Fruit fly (Drosophila melanogaster) whole organism, embryonic: ENCODE measurements around the gene stv.

Experiments used
- Atf-2 ChIP-seq: fragments of 200-800 bp; sonication (Bioruptor generic); optimal IDR thresholded peaks from 2 replicates; lab custom pipeline; 2016; ENCODE audit warnings: missing biosample characterization, missing genetic modification characterization
- B-H2 ChIP-seq: fragments of 200-800 bp; sonication (Bioruptor generic); optimal IDR thresholded peaks from 2 replicates; lab custom pipeline; 2018; ENCODE audit warnings: missing biosample characterization, mild to moderate bottlenecking, missing genetic modification characterization
- Bteb2 ChIP-seq: fragments of 200-800 bp; sonication (Bioruptor generic); optimal IDR thresholded peaks from 2 replicates; lab custom pipeline; 2016; ENCODE audit warnings: missing biosample characterization, missing genetic modification characterization
- CG10147 ChIP-seq: fragments of 200-800 bp; sonication (Bioruptor generic); optimal IDR thresholded peaks from 2 replicates; lab custom pipeline; 2019; ENCODE audit warnings: missing biosample characterization, mild to moderate bottlenecking, missing genetic modification characterization, moderate library complexity
- CG1024 ChIP-seq: fragments of 200-800 bp; sonication (Bioruptor generic); IDR thresholded peaks from 2 replicates; pipeline ENCODE4 v1.3.6; 2022; ENCODE audit warnings: missing biosample characterization, missing genetic modification characterization
- CG10267 ChIP-seq: fragments of 200-800 bp; sonication (Bioruptor generic); optimal IDR thresholded peaks from 2 replicates; lab custom pipeline; 2018; ENCODE audit warnings: missing biosample characterization, mild to moderate bottlenecking, missing genetic modification characterization, moderate library complexity
- CG10462 ChIP-seq: fragments of 200-800 bp; sonication (Bioruptor generic); optimal IDR thresholded peaks from 2 replicates; lab custom pipeline; 2016; ENCODE audit warnings: missing biosample characterization, missing genetic modification characterization
- CG12104 ChIP-seq: fragments of 200-800 bp; sonication (Bioruptor generic); optimal IDR thresholded peaks from 3 replicates; lab custom pipeline; 2016; ENCODE audit warnings: missing biosample characterization, missing genetic modification characterization
- CG14710 ChIP-seq: fragments of 200-800 bp; sonication (Bioruptor generic); optimal IDR thresholded peaks from 3 replicates; lab custom pipeline; 2019; ENCODE audit warnings: missing biosample characterization, mild to moderate bottlenecking, missing genetic modification characterization, moderate library complexity
- CG14965 ChIP-seq: fragments of 200-800 bp; sonication (Bioruptor generic); optimal IDR thresholded peaks from 2 replicates; lab custom pipeline; 2016; ENCODE audit warnings: missing biosample characterization, missing genetic modification characterization, borderline replicate concordance
- CG16779 ChIP-seq: fragments of 200-800 bp; sonication (Bioruptor generic); IDR thresholded peaks from 2 replicates; pipeline ENCODE4 v1.3.6; 2022; ENCODE audit warnings: missing biosample characterization, missing genetic modification characterization
- CG16813 ChIP-seq: fragments of 200-800 bp; sonication (Bioruptor generic); IDR thresholded peaks from 3 replicates; pipeline ENCODE4 v1.3.6; 2022; ENCODE audit warnings: missing biosample characterization, missing genetic modification characterization; ENCODE audit not compliant: partially characterized antibody
- CG2120 ChIP-seq: fragments of 200-800 bp; sonication (Bioruptor generic); optimal IDR thresholded peaks from 3 replicates; lab custom pipeline; 2016; ENCODE audit warnings: missing biosample characterization, missing genetic modification characterization
- CG32772 ChIP-seq: fragments of 200-800 bp; sonication (Bioruptor generic); IDR thresholded peaks from 2 replicates; pipeline ENCODE4 v1.3.6; 2022; ENCODE audit warnings: missing biosample characterization, missing genetic modification characterization
- CG3995 ChIP-seq: fragments of 200-800 bp; sonication (Bioruptor generic); optimal IDR thresholded peaks from 3 replicates; lab custom pipeline; 2016; ENCODE audit warnings: missing biosample characterization, missing genetic modification characterization
- CG8290 ChIP-seq, 3 experiments: fragments of 200-800 bp; sonication (Bioruptor generic); optimal IDR thresholded peaks; 2 replicates each; lab custom pipeline; 2016 to 2019; ENCODE audit warnings: missing biosample characterization in 3 of 3, missing genetic modification characterization in 3 of 3, mild to moderate bottlenecking in 2 of 3, moderate library complexity in 1 of 3
- Deaf1 ChIP-seq: fragments of 200-800 bp; optimal IDR thresholded peaks from 3 replicates; lab custom pipeline; 2019; ENCODE audit warnings: missing biosample characterization, mild to moderate bottlenecking, missing genetic modification characterization, moderate library complexity
- Med ChIP-seq: fragments of 200-800 bp; sonication (Bioruptor generic); peaks from one replicate; lab custom pipeline; 2016; ENCODE audit warnings: missing biosample characterization, missing genetic modification characterization, mild to moderate bottlenecking, inconsistent platforms, moderate library complexity
- Nf-YC ChIP-seq: fragments of 200-800 bp; optimal IDR thresholded peaks from 3 replicates; lab custom pipeline; 2019; ENCODE audit warnings: missing biosample characterization, mild to moderate bottlenecking, missing genetic modification characterization, moderate library complexity
- NfI ChIP-seq: fragments of 200-800 bp; sonication (Bioruptor generic); optimal IDR thresholded peaks from 3 replicates; lab custom pipeline; 2018; ENCODE audit warnings: missing biosample characterization, mild to moderate bottlenecking, missing genetic modification characterization, moderate library complexity
- Sox102F ChIP-seq: fragments of 200-800 bp; sonication (Bioruptor generic); optimal IDR thresholded peaks from 2 replicates; lab custom pipeline; 2018; ENCODE audit warnings: missing biosample characterization, mild to moderate bottlenecking, missing genetic modification characterization, moderate library complexity
- Trl ChIP-seq, 3 experiments: fragments of >200 bp in 2 of 3; fragments of 200-800 bp in 1 of 3; sonication (Bioruptor generic) in 1 of 3; optimal IDR thresholded peaks; 2 replicates in 1 of 3; 3 replicates in 2 of 3; lab custom pipeline; 2016 to 2017; ENCODE audit warnings: missing biosample characterization in 1 of 3, missing genetic modification characterization in 1 of 3
- Xrp1 ChIP-seq: fragments of 200-800 bp; sonication (Bioruptor generic); IDR thresholded peaks from 2 replicates; pipeline ENCODE4 v1.3.6; 2022; ENCODE audit warnings: missing biosample characterization, missing genetic modification characterization
- amos ChIP-seq: fragments of 200-800 bp; sonication (Bioruptor generic); IDR thresholded peaks from 2 replicates; pipeline ENCODE4 v1.3.6; 2022; ENCODE audit warnings: missing biosample characterization, missing genetic modification characterization; ENCODE audit not compliant: partially characterized antibody
- bcd ChIP-seq: fragments of 200-800 bp; sonication (Bioruptor generic); optimal IDR thresholded peaks from 2 replicates; lab custom pipeline; 2017; ENCODE audit warnings: missing biosample characterization, mild to moderate bottlenecking, missing genetic modification characterization
- bsh ChIP-seq, 2 experiments: fragments of 200-800 bp; sonication (Bioruptor generic); optimal IDR thresholded peaks; 2 replicates each; lab custom pipeline; 2017 to 2018; ENCODE audit warnings: mild to moderate bottlenecking in 2 of 2, missing biosample characterization in 2 of 2, missing genetic modification characterization in 2 of 2, moderate library complexity in 1 of 2
- cg ChIP-seq: fragments of 200-800 bp; sonication (Bioruptor generic); optimal IDR thresholded peaks from 3 replicates; lab custom pipeline; 2019; ENCODE audit warnings: missing biosample characterization, mild to moderate bottlenecking, missing genetic modification characterization, moderate library complexity
- chinmo ChIP-seq: fragments of 200-800 bp; sonication (Bioruptor generic); IDR thresholded peaks from 4 replicates; pipeline ENCODE4 v1.3.6; 2022; ENCODE audit warnings: missing biosample characterization, missing genetic modification characterization; ENCODE audit not compliant: partially characterized antibody
- disco-r ChIP-seq: fragments of 200-800 bp; sonication (Bioruptor generic); optimal IDR thresholded peaks from 2 replicates; lab custom pipeline; 2016; ENCODE audit warnings: missing biosample characterization, missing genetic modification characterization
- emc ChIP-seq: fragments of 200-800 bp; sonication (Bioruptor generic); optimal IDR thresholded peaks from 2 replicates; lab custom pipeline; 2016; ENCODE audit warnings: missing biosample characterization, missing genetic modification characterization
- ewg ChIP-seq: fragments of 200-800 bp; sonication (Bioruptor generic); optimal IDR thresholded peaks from 3 replicates; lab custom pipeline; 2017; ENCODE audit warnings: mild to moderate bottlenecking, missing biosample characterization, missing genetic modification reagents, missing genetic modification characterization
- exex ChIP-seq: fragments of 200-800 bp; sonication (Bioruptor generic); optimal IDR thresholded peaks from 4 replicates; lab custom pipeline; 2018; ENCODE audit warnings: missing biosample characterization, mild to moderate bottlenecking, missing genetic modification characterization, moderate library complexity
- gcm2 ChIP-seq: fragments of 200-800 bp; sonication (Bioruptor generic); optimal IDR thresholded peaks from 2 replicates; lab custom pipeline; 2016; ENCODE audit warnings: missing biosample characterization, missing genetic modification characterization
- grn ChIP-seq: fragments of 200-800 bp; sonication (Bioruptor generic); optimal IDR thresholded peaks from 3 replicates; lab custom pipeline; 2017; ENCODE audit warnings: missing biosample characterization, missing genetic modification characterization
- gsb-n ChIP-seq: fragments of 200-800 bp; sonication (Bioruptor generic); optimal IDR thresholded peaks from 3 replicates; lab custom pipeline; 2018; ENCODE audit warnings: missing biosample characterization, mild to moderate bottlenecking, missing genetic modification characterization
- hkb ChIP-seq, 2 experiments: fragments of 200-800 bp in 1 of 2; fragments of >200 bp in 1 of 2; sonication (Bioruptor generic) in 1 of 2; IDR thresholded peaks in 1 of 2; optimal IDR thresholded peaks in 1 of 2; 2 replicates each; pipeline versions ENCODE4 v1.3.6 to Lab custom; 2017 to 2022; ENCODE audit warnings: missing biosample characterization in 1 of 2, missing genetic modification characterization in 1 of 2
- knrl ChIP-seq: fragments of 200-800 bp; sonication (Bioruptor generic); IDR thresholded peaks from 3 replicates; pipeline ENCODE4 v1.3.6; 2022; ENCODE audit warnings: missing biosample characterization, missing genetic modification characterization; ENCODE audit not compliant: partially characterized antibody
- lab ChIP-seq: fragments of 200-800 bp; sonication (Bioruptor generic); optimal IDR thresholded peaks from 3 replicates; lab custom pipeline; 2017; ENCODE audit warnings: missing biosample characterization, missing genetic modification characterization, mild to moderate bottlenecking, moderate library complexity, missing genetic modification reagents
- onecut ChIP-seq: fragments of 200-800 bp; sonication (Bioruptor generic); IDR thresholded peaks from 2 replicates; pipeline ENCODE4 v1.3.6; 2022; ENCODE audit warnings: missing biosample characterization, missing genetic modification characterization
- sc ChIP-seq, 3 experiments: fragments of >200 bp in 2 of 3; fragments of 200-800 bp in 1 of 3; sonication (Bioruptor generic) in 1 of 3; optimal IDR thresholded peaks; 2 replicates in 2 of 3; 3 replicates in 1 of 3; lab custom pipeline; 2017; ENCODE audit warnings: mild to moderate bottlenecking in 1 of 3, missing biosample characterization in 1 of 3, missing genetic modification characterization in 1 of 3, missing genetic modification reagents in 1 of 3
- sd ChIP-seq: fragments of 200-800 bp; sonication (Bioruptor generic); optimal IDR thresholded peaks from 3 replicates; lab custom pipeline; 2018; ENCODE audit warnings: missing biosample characterization, mild to moderate bottlenecking, missing genetic modification characterization, moderate library complexity
- sens-2 ChIP-seq: fragments of 200-800 bp; sonication (Bioruptor generic); IDR thresholded peaks from 2 replicates; pipeline ENCODE4 v1.3.6; 2022; ENCODE audit warnings: missing biosample characterization, missing genetic modification characterization
- z ChIP-seq: fragments of 200-800 bp; sonication (Bioruptor generic); IDR thresholded peaks from 3 replicates; pipeline ENCODE4 v1.3.6; 2022; ENCODE audit warnings: missing biosample characterization, missing genetic modification characterization
- zfh2 ChIP-seq: fragments of 200-800 bp; sonication (Bioruptor generic); optimal IDR thresholded peaks from 2 replicates; lab custom pipeline; 2016; ENCODE audit warnings: missing biosample characterization, missing genetic modification characterization

Gene stv

dm6 chr3L:13454755-13455154, 22.6 kb upstream of the stv start:
- no peak for TF ChIP-seq CG14965 (GFP tag; lab: Kevin White, UChicago)
- TF ChIP-seq exex: peak; percentile 81
- TF ChIP-seq NfI (GFP tag; lab: Kevin White, UChicago): no peak
- TF ChIP-seq sc (optimal IDR thresholded peaks at IDR 0.05; lab: Kevin White, UChicago): no peak
- no peak for TF ChIP-seq sc (GFP tag; optimal IDR thresholded peaks at IDR 0.05; lab: Kevin White, UChicago)
- no peak for TF ChIP-seq cg (GFP tag; lab: Kevin White, UChicago)
- TF ChIP-seq CG10462: no peak
- no peak for TF ChIP-seq zfh2 (GFP tag; lab: Kevin White, UChicago)
- TF ChIP-seq Bteb2 (GFP tag; lab: Kevin White, UChicago): no peak
- no peak for TF ChIP-seq onecut (GFP tag; lab: Robert Waterston, UW)
- TF ChIP-seq CG8290 (GFP tag; optimal IDR thresholded peaks at IDR 0.05; lab: Kevin White, UChicago): no peak
- peak in 1 of 2 experiments; percentile 6 for TF ChIP-seq CG8290 (tag; optimal IDR thresholded peaks at IDR 0.05; lab: Kevin White, UChicago)
- TF ChIP-seq Sox102F (GFP tag; lab: Kevin White, UChicago): no peak
- no peak for TF ChIP-seq CG16813 (GFP tag; lab: Robert Waterston, UW)
- TF ChIP-seq hkb (optimal IDR thresholded peaks at IDR 0.05; lab: Kevin White, UChicago): no peak
- TF ChIP-seq hkb (GFP tag; IDR thresholded peaks at IDR 0.05; lab: Robert Waterston, UW): no peak
- peak; percentile 3 for TF ChIP-seq B-H2 (GFP tag; lab: Kevin White, UChicago)
- TF ChIP-seq Nf-YC (tag; lab: Kevin White, UChicago): no peak
- no peak for TF ChIP-seq emc (GFP tag; lab: Kevin White, UChicago)
- TF ChIP-seq CG10147 (GFP tag; lab: Kevin White, UChicago): no peak
- TF ChIP-seq lab (GFP tag; lab: Kevin White, UChicago): peak; percentile 19
- TF ChIP-seq CG32772: no peak
- TF ChIP-seq CG1024 (GFP tag; lab: Robert Waterston, UW): no peak

- no peak for TF ChIP-seq gsb-n
- no peak for TF ChIP-seq knrl
- no peak for TF ChIP-seq CG10267 (tag; lab: Kevin White, UChicago)
- no peak for TF ChIP-seq CG2120
- no peak for TF ChIP-seq Xrp1
- peak; percentile 70 for TF ChIP-seq grn (GFP tag; lab: Kevin White, UChicago)
- TF ChIP-seq sens-2 (GFP tag; lab: Robert Waterston, UW): peak; percentile 43; the same call in 1 of the 2 replicates
- TF ChIP-seq bcd: no peak
- TF ChIP-seq gcm2 (GFP tag; lab: Kevin White, UChicago): no peak
- no peak for TF ChIP-seq Atf-2 (GFP tag; lab: Kevin White, UChicago)
- no peak for TF ChIP-seq disco-r (GFP tag; lab: Kevin White, UChicago)
- TF ChIP-seq CG3995 (GFP tag; lab: Kevin White, UChicago): no peak
- 0 out of 4 replicates have a peak, but pooled peaks have one; percentile 38 for TF ChIP-seq chinmo
- TF ChIP-seq sd (tag; lab: Kevin White, UChicago): peak; percentile 87
- peak; percentile 78 for TF ChIP-seq exex
Observed at dm6 chr3L:13457133-13457532, 20.2 kb upstream of the stv start, which contains the start of gene CG10116. CG10116 (minus strand) TSS chr3L:13457238.

DNA sequence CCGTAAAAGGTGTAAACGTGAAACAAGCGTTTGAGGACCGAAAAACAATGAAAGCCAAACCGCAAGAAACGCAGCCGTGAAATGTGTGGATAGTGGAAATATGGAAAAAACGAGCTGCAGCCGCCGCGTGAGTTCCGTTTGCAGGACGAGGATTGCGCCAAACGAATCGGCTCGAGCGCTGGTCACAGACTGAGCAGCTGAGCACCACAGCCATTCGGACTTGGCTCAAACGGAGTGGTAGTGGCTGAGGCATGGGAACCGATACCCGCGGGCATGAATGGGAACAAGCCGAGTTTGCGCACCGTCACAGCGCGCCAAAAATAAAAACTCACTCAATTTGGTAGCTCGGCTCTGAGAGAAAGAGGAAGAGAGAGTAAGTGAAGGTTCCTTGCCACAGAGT, 2.7 kb upstream of the stv start, which contains the start of gene CG10089:
TSS of gene CG10089 (minus strand) at position 181 of the 400 bp plus-strand sequence.
- peak; percentile 93 for TF ChIP-seq z
- TF ChIP-seq amos (GFP tag; lab: Robert Waterston, UW): peak; percentile 14; the same call in 1 of the 2 replicates
- TF ChIP-seq CG14710 (tag; lab: Kevin White, UChicago): no peak
- TF ChIP-seq bsh (GFP tag; optimal IDR thresholded peaks at IDR 0.05; lab: Kevin White, UChicago): no peak
- peak; percentile 56; the same call in 1 of the 2 replicates for TF ChIP-seq CG16779 (GFP tag; lab: Robert Waterston, UW)
- TF ChIP-seq Trl (optimal IDR thresholded peaks at IDR 0.05; lab: Kevin White, UChicago): peak in 1 of 2 experiments; percentile 11
- no peak for TF ChIP-seq Trl (GFP tag; optimal IDR thresholded peaks at IDR 0.05; lab: Kevin White, UChicago)
- peak; percentile 59 for TF ChIP-seq Deaf1 (tag; lab: Kevin White, UChicago)
- no peak for TF ChIP-seq CG12104 (GFP tag; lab: Kevin White, UChicago)
- peak; percentile 56 for TF ChIP-seq ewg (GFP tag; lab: Kevin White, UChicago)
- TF ChIP-seq Med: peak; percentile 50
- TF ChIP-seq, all 482 proteins: peak for 7
